Worm (Caenorhabditis elegans) whole organism, L2 larva: Measurements from ENCODE around the gene F01G10.4.

Source experiments
- dmd-4 ChIP-seq: sonication (generic microtip); optimal IDR thresholded peaks from 2 replicates; lab custom pipeline; 2017; ENCODE audit warnings: missing biosample characterization, missing genetic modification characterization
- elt-1 ChIP-seq: fragments of 150-350 bp; optimal IDR thresholded peaks from 2 replicates; lab custom pipeline; 2014; ENCODE audit warnings: missing biosample characterization, missing genetic modification characterization
- mdl-1 ChIP-seq, 2 experiments: fragments of 150-350 bp in 1 of 2; sonication (generic microtip) in 1 of 2; optimal IDR thresholded peaks; 2 replicates each; lab custom pipeline; 2017; ENCODE audit warnings: missing biosample characterization in 2 of 2, missing genetic modification characterization in 2 of 2

- TF ChIP-seq elt-1 (tag; lab: Kevin White, UChicago): peak; percentile 86
- TF ChIP-seq mdl-1 (tag; optimal IDR thresholded peaks at IDR 0.05; lab: Kevin White, UChicago): no peak
- TF ChIP-seq dmd-4: no peak
Observed at ce11 chrIV:10261061-10261460, 28.7 kb upstream of the F01G10.4 start.
